Worm (Caenorhabditis elegans) whole organism, young adult: ENCODE results near the gene cts-1.
A peak's percentile ranks its signal among the peaks of the same experiment; 100 is the strongest.

Source experiments
- F49E8.2 ChIP-seq: sonication (generic microtip); optimal IDR thresholded peaks from 3 replicates; lab custom pipeline; 2017; ENCODE audit warnings: missing genetic modification characterization, mild to moderate bottlenecking, missing compliant biosample characterization, antibody characterized with exemption, moderate library complexity; ENCODE audit not compliant: insufficient read depth
- efl-1 ChIP-seq: fragments of 150-350 bp; optimal IDR thresholded peaks from 2 replicates; lab custom pipeline; 2014; ENCODE audit warnings: missing biosample characterization, missing genetic modification reagents, missing genetic modification characterization
- ets-4 ChIP-seq: fragments of 200-800 bp; sonication (Bioruptor generic); optimal IDR thresholded peaks from 2 replicates; lab custom pipeline; 2018; ENCODE audit warnings: mild to moderate bottlenecking, missing genetic modification characterization, missing compliant biosample characterization
- madf-10 ChIP-seq: sonication (generic microtip); optimal IDR thresholded peaks from 2 replicates; lab custom pipeline; 2016; ENCODE audit warnings: mild to moderate bottlenecking, missing genetic modification characterization, missing compliant biosample characterization
- pbrm-1 ChIP-seq: fragments of 200-800 bp; sonication (Bioruptor generic); IDR thresholded peaks from 2 replicates; pipeline ENCODE4 v1.3.6; 2022; ENCODE audit warnings: missing genetic modification reagents, missing genetic modification characterization, missing compliant biosample characterization
- ztf-18 ChIP-seq: sonication (generic microtip); optimal IDR thresholded peaks from 2 replicates; lab custom pipeline; 2016; ENCODE audit warnings: missing genotype, mild to moderate bottlenecking, missing genetic modification characterization, missing compliant biosample characterization
- ztf-28 ChIP-seq: fragments of 200-800 bp; sonication (Bioruptor generic); IDR thresholded peaks from 2 replicates; pipeline ENCODE4 v1.3.6; 2022; ENCODE audit warnings: missing genetic modification reagents, missing genetic modification characterization, missing compliant biosample characterization

DNA sequence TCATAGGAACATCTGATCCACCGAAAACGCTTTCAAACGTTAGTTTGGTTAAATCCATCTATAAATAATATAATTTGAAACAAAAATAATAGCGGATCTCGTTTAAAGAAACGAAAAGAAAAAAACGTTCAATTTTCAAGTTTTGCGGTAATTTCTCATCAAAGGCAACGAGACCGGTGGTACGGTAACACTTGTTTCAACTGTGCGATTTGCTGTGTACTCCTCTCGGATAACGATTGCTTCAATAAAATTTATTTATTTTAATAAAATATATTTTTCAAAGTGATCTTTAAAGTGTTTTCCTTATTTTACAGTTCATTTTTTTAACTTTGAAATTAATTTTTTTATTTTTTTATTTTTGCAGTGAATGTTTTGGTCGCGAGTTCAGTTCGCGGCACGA, 2.2 kb upstream of the cts-1 start, which contains the start of the genes rde-4 and cox-14:
- TF ChIP-seq ztf-18 (tag; lab: Kevin White, UChicago) (no peak), ets-4 (GFP tag; lab: Kevin White, UChicago) (no peak), madf-10 (tag; lab: Kevin White, UChicago) (peak; percentile 23), efl-1 (GFP tag; lab: Kevin White, UChicago) (peak; percentile 48), pbrm-1 (GFP tag; lab: Robert Waterston, UW) (no peak), F49E8.2 (no peak), ztf-28 (GFP tag; lab: Robert Waterston, UW) (no peak)
